Worm (Caenorhabditis elegans): ENCODE results near the gene F44G4.7.

F44G4.7 gene

ce11 chrII:9014877-9015505 is 10.0 kb upstream of the F44G4.7 start:
- TF ChIP-seq rnt-1 (tag; optimal IDR thresholded peaks at IDR 0.05) (peak; percentile 7), hpl-2 (GFP tag; optimal IDR thresholded peaks at IDR 0.05) (no peak), blmp-1 (tag; optimal IDR thresholded peaks at IDR 0.05) (peak; percentile 53), nhr-71 (tag; optimal IDR thresholded peaks at IDR 0.05) (peak; percentile 21), egl-13 (tag; optimal IDR thresholded peaks at IDR 0.05) (peak; percentile 38), fkh-8 (tag; optimal IDR thresholded peaks at IDR 0.05) (peak; percentile 60), lin-14 (GFP tag; optimal IDR thresholded peaks at IDR 0.05) (peak; percentile 70), efl-1 (optimal IDR thresholded peaks at IDR 0.05) (no peak), efl-1 (GFP tag; optimal IDR thresholded peaks at IDR 0.05 in 1 of 2) (peak in 1 of 2 experiments; percentile 37), elt-2 (tag; optimal IDR thresholded peaks at IDR 0.05) (no peak), dsc-1 (tag; optimal IDR thresholded peaks at IDR 0.05) (peak; percentile 92)

- TF ChIP-seq alr-1 (tag; optimal IDR thresholded peaks at IDR 0.05; ENCODE audit: borderline replicate concordance), result no peak
- TF ChIP-seq dsc-1 (tag; optimal IDR thresholded peaks at IDR 0.05), result peak; percentile 61
- peak; percentile 37 for TF ChIP-seq elt-2 (tag; optimal IDR thresholded peaks at IDR 0.05)
- TF ChIP-seq isw-1 (GFP tag; IDR thresholded peaks at IDR 0.05), result no peak
These were observed 9.2 kb upstream of the F44G4.7 start for ce11 chrII:9014188-9014587.

ce11 chrII:9013341-9013740 is 8.4 kb upstream of the F44G4.7 start:
- TF ChIP-seq nhr-84 (tag; optimal IDR thresholded peaks at IDR 0.05) (no peak), jun-1 (tag; optimal IDR thresholded peaks at IDR 0.05) (no peak), dpl-1 (GFP tag; optimal IDR thresholded peaks at IDR 0.05) (no peak), fkh-8 (tag; optimal IDR thresholded peaks at IDR 0.05) (peak; percentile 67), nhr-11 (tag; optimal IDR thresholded peaks at IDR 0.05) (no peak), hlh-4 (tag; optimal IDR thresholded peaks at IDR 0.05) (no peak), efl-1 (optimal IDR thresholded peaks at IDR 0.05) (no peak), efl-1 (GFP tag; optimal IDR thresholded peaks at IDR 0.05 in 1 of 2) (peak in 1 of 2 experiments; percentile 93), swsn-7 (tag; optimal IDR thresholded peaks at IDR 0.05) (peak; percentile 16), fkh-10 (GFP tag; optimal IDR thresholded peaks at IDR 0.05) (no peak), nhr-12 (tag; optimal IDR thresholded peaks at IDR 0.05) (no peak), zip-4 (GFP tag; optimal IDR thresholded peaks at IDR 0.05) (no peak), sptf-1 (tag; optimal IDR thresholded peaks at IDR 0.05) (no peak), nhr-20 (tag; optimal IDR thresholded peaks at IDR 0.05) (peak; percentile 14), egl-13 (tag; optimal IDR thresholded peaks at IDR 0.05) (peak; percentile 2), dsc-1 (tag; optimal IDR thresholded peaks at IDR 0.05) (no peak), aha-1 (tag; optimal IDR thresholded peaks at IDR 0.05) (no peak), nhr-71 (tag; optimal IDR thresholded peaks at IDR 0.05) (peak; percentile 49), hlh-17 (GFP tag; optimal IDR thresholded peaks at IDR 0.05; ENCODE audit: borderline replicate concordance) (no peak), irx-1 (tag; optimal IDR thresholded peaks at IDR 0.05) (peak; percentile 1), ceh-90 (tag; optimal IDR thresholded peaks at IDR 0.05) (no peak), ceh-82 (tag; optimal IDR thresholded peaks at IDR 0.05) (no peak), fos-1 (tag; optimal IDR thresholded peaks at IDR 0.05) (no peak), C04F5.9 (tag; optimal IDR thresholded peaks at IDR 0.05) (no peak), lin-14 (GFP tag; optimal IDR thresholded peaks at IDR 0.05) (peak; percentile 67), nhr-77 (tag; optimal IDR thresholded peaks at IDR 0.05) (no peak), tbx-2 (tag; optimal IDR thresholded peaks at IDR 0.05) (peak; percentile 10), egl-27 (tag; optimal IDR thresholded peaks at IDR 0.05) (no peak), nhr-47 (tag; optimal IDR thresholded peaks at IDR 0.05) (peak; percentile 19), pqm-1 (tag; optimal IDR thresholded peaks at IDR 0.05) (no peak), F16B12.6 (tag; optimal IDR thresholded peaks at IDR 0.05) (no peak), xbp-1 (tag; optimal IDR thresholded peaks at IDR 0.05) (peak; percentile 30), mdl-1 (tag; optimal IDR thresholded peaks at IDR 0.05) (peak in 1 of 2 experiments; percentile 75), lin-13 (GFP tag; optimal IDR thresholded peaks at IDR 0.05) (no peak), grh-1 (GFP tag; IDR thresholded peaks at IDR 0.05) (no peak), lsy-2 (tag; optimal IDR thresholded peaks at IDR 0.05) (peak in 1 of 2 experiments; percentile 0)

Measured in whole organism, L1 larva.